Worm (Caenorhabditis elegans) whole organism, L2 larva: ENCODE data around the gene clec-179.

ENCODE experiments used
- crh-2 ChIP-seq: sonication (generic microtip); optimal IDR thresholded peaks from 2 replicates; lab custom pipeline; 2017; ENCODE audit warnings: missing biosample characterization, missing genetic modification characterization
- egl-27 ChIP-seq: sonication (generic microtip); optimal IDR thresholded peaks from 3 replicates; lab custom pipeline; 2017; ENCODE audit warnings: missing biosample characterization, missing genetic modification reagents, missing genetic modification characterization
- elt-3 ChIP-seq: sonication (generic microtip); optimal IDR thresholded peaks from 2 replicates; lab custom pipeline; 2017; ENCODE audit warnings: missing biosample characterization, missing genetic modification characterization
- gmeb-1 ChIP-seq: fragments of 150-350 bp; optimal IDR thresholded peaks from 2 replicates; lab custom pipeline; 2014; ENCODE audit warnings: missing biosample characterization, missing genetic modification characterization
- mab-5 ChIP-seq: fragments of 150-350 bp; optimal IDR thresholded peaks from 2 replicates; lab custom pipeline; 2014; ENCODE audit warnings: missing biosample characterization, missing genetic modification characterization
- mdl-1 ChIP-seq, 2 experiments: fragments of 150-350 bp in 1 of 2; sonication (generic microtip) in 1 of 2; optimal IDR thresholded peaks; 2 replicates each; lab custom pipeline; 2017; ENCODE audit warnings: missing biosample characterization in 2 of 2, missing genetic modification characterization in 2 of 2
- nhr-11 ChIP-seq: fragments of 150-350 bp; optimal IDR thresholded peaks from 2 replicates; lab custom pipeline; 2014; ENCODE audit warnings: missing biosample characterization, missing genetic modification characterization
- nhr-6 ChIP-seq: fragments of 150-350 bp; optimal IDR thresholded peaks from 2 replicates; lab custom pipeline; 2014; ENCODE audit warnings: missing biosample characterization, missing genetic modification characterization
- nhr-77 ChIP-seq: fragments of 150-350 bp; optimal IDR thresholded peaks from 2 replicates; lab custom pipeline; 2014; ENCODE audit warnings: missing biosample characterization, missing genetic modification characterization
- sem-4 ChIP-seq: fragments of 150-350 bp; optimal IDR thresholded peaks from 2 replicates; lab custom pipeline; 2014; ENCODE audit warnings: missing biosample characterization, missing genetic modification reagents, missing genetic modification characterization
- skn-1 ChIP-seq: sonication (generic microtip); optimal IDR thresholded peaks from 2 replicates; lab custom pipeline; 2017; ENCODE audit warnings: missing biosample characterization, missing genetic modification characterization
- ztf-4 ChIP-seq: fragments of 150-350 bp; optimal IDR thresholded peaks from 2 replicates; lab custom pipeline; 2014; ENCODE audit warnings: missing biosample characterization, missing genetic modification characterization

ce11 chrIV:7227072-7227471 lies 42.6 kb upstream of the clec-179 start, which contains the start of gene R13A1.10:
- TF ChIP-seq mab-5 (tag; lab: Kevin White, UChicago), result no peak
- TF ChIP-seq gmeb-1 (tag; lab: Kevin White, UChicago), result no peak
- TF ChIP-seq mdl-1 (tag; optimal IDR thresholded peaks at IDR 0.05; lab: Kevin White, UChicago), result no peak
- TF ChIP-seq crh-2 (tag; lab: Kevin White, UChicago), result no peak
- TF ChIP-seq skn-1 (tag; lab: Kevin White, UChicago), result no peak
- no peak for TF ChIP-seq elt-3 (tag; lab: Kevin White, UChicago)
- TF ChIP-seq nhr-77 (tag; lab: Kevin White, UChicago), result no peak
- TF ChIP-seq sem-4 (tag; lab: Kevin White, UChicago), result no peak
- TF ChIP-seq ztf-4, result no peak
- TF ChIP-seq egl-27 (tag; lab: Kevin White, UChicago), result no peak
- TF ChIP-seq nhr-11 (tag; lab: Kevin White, UChicago), result no peak
- no peak for TF ChIP-seq nhr-6
